Worm (Caenorhabditis elegans) whole organism, late embryonic: ENCODE data around the gene C34C12.9.

Source experiments
- ceh-2 ChIP-seq: sonication (generic microtip); optimal IDR thresholded peaks from 2 replicates; lab custom pipeline; 2016; ENCODE audit warnings: missing genotype, missing genetic modification characterization, missing compliant biosample characterization
- elt-2 ChIP-seq: sonication (generic microtip); optimal IDR thresholded peaks from 2 replicates; lab custom pipeline; 2016; ENCODE audit warnings: missing genetic modification reagents, missing genetic modification characterization, missing compliant biosample characterization
- hlh-30 ChIP-seq: sonication (generic microtip); optimal IDR thresholded peaks from 2 replicates; lab custom pipeline; 2017; ENCODE audit warnings: antibody characterized with exemption, missing genetic modification characterization, missing compliant biosample characterization; ENCODE audit not compliant: insufficient read depth
- mec-3 ChIP-seq: sonication (generic microtip); optimal IDR thresholded peaks from 2 replicates; lab custom pipeline; 2016; ENCODE audit warnings: borderline replicate concordance, missing genetic modification characterization, missing compliant biosample characterization
- nhr-11 ChIP-seq: fragments of 150-350 bp; optimal IDR thresholded peaks from 2 replicates; lab custom pipeline; 2014; ENCODE audit warnings: missing biosample characterization, missing genetic modification characterization
- pax-1 ChIP-seq: fragments of 150-350 bp; optimal IDR thresholded peaks from 2 replicates; lab custom pipeline; 2014; ENCODE audit warnings: missing biosample characterization, missing genetic modification characterization
- pha-4 ChIP-seq: fragments of 150-350 bp; optimal IDR thresholded peaks from 2 replicates; lab custom pipeline; 2018; ENCODE audit warnings: missing biosample characterization, missing genetic modification reagents, missing genetic modification characterization
- rnt-1 ChIP-seq: sonication (generic microtip); optimal IDR thresholded peaks from 2 replicates; lab custom pipeline; 2016; ENCODE audit warnings: missing genetic modification characterization, missing compliant biosample characterization
- unc-55 ChIP-seq: sonication (generic microtip); optimal IDR thresholded peaks from 2 replicates; lab custom pipeline; 2017; ENCODE audit warnings: missing biosample characterization, missing genetic modification reagents, missing genetic modification characterization

ce11 chrIII:3460061-3460460 is 15.3 kb downstream of the C34C12.9 start, which contains the start of gene C34C12.8:
- TF ChIP-seq pax-1 = peak; percentile 37
- peak; percentile 3 for TF ChIP-seq ceh-2 (tag; lab: Kevin White, UChicago)
- no peak for TF ChIP-seq pha-4 (tag; lab: Kevin White, UChicago)
- TF ChIP-seq hlh-30 (tag; lab: Kevin White, UChicago) = peak; percentile 71
- peak; percentile 63 for TF ChIP-seq rnt-1 (tag; lab: Kevin White, UChicago)
- no peak for TF ChIP-seq mec-3 (tag; lab: Kevin White, UChicago)
- TF ChIP-seq nhr-11 = no peak
- peak; percentile 51 for TF ChIP-seq elt-2
- no peak for TF ChIP-seq unc-55 (GFP tag; lab: Kevin White, UChicago)
